Worm (Caenorhabditis elegans) whole organism, L4/young adult: Measurements from ENCODE around the gene nkcc-1.

ENCODE experiments used
- W03F9.2 ChIP-seq: fragments of 150-350 bp; optimal IDR thresholded peaks from 2 replicates; lab custom pipeline; 2014; ENCODE audit warnings: missing biosample characterization, missing genetic modification characterization
- him-1 ChIP-seq: sonication (generic microtip); optimal IDR thresholded peaks from 2 replicates; lab custom pipeline; 2016; ENCODE audit warnings: missing genotype, missing genetic modification reagents, missing genetic modification characterization, missing compliant biosample characterization

ce11 chrIV:14129091-14129490 lies 5.2 kb upstream of the nkcc-1 start, which contains the start of gene srz-42:
- TF ChIP-seq him-1, result no peak
- no peak for TF ChIP-seq W03F9.2 (tag; lab: Kevin White, UChicago)
